Fruit fly (Drosophila melanogaster): ENCODE results near the gene CG15576.
A peak's percentile ranks its signal among the peaks of the same experiment; 100 is the strongest.

CG15576 gene

dm6 chrX:4205346-4206178, 47.0 kb downstream of the CG15576 start, which contains the start of gene Fas2 (continued):
- TF ChIP-seq bsh (GFP tag; optimal IDR thresholded peaks at IDR 0.05) (peak; percentile 5 to 31), CG4707 (GFP tag; optimal IDR thresholded peaks at IDR 0.05) (peak; percentile 50), Meics (GFP tag; optimal IDR thresholded peaks at IDR 0.05) (peak; percentile 63), Max (GFP tag; optimal IDR thresholded peaks at IDR 0.05) (peak; percentile 12), fru (optimal IDR thresholded peaks at IDR 0.05) (no peak), CG17829 (tag; optimal IDR thresholded peaks at IDR 0.05) (peak; percentile 51), CG10274 (GFP tag; optimal IDR thresholded peaks at IDR 0.05) (peak; percentile 21), exex (tag; optimal IDR thresholded peaks at IDR 0.05) (no peak), ken (GFP tag; IDR thresholded peaks at IDR 0.05) (0 out of 3 replicates have a peak, but pooled peaks have one; percentile 44), jing (GFP tag; optimal IDR thresholded peaks at IDR 0.05) (no peak), vnd (GFP tag; IDR thresholded peaks at IDR 0.05; ENCODE audit: partially characterized antibody) (no peak), h (optimal IDR thresholded peaks at IDR 0.05) (no peak), CG10979 (tag; optimal IDR thresholded peaks at IDR 0.05) (peak; percentile 32), schlank (tag; optimal IDR thresholded peaks at IDR 0.05) (no peak), ERR (GFP tag; optimal IDR thresholded peaks at IDR 0.05) (peak; percentile 62), gfzf (GFP tag; optimal IDR thresholded peaks at IDR 0.05) (peak; percentile 6), CG3726 (GFP tag; IDR thresholded peaks at IDR 0.05) (no peak), chinmo (GFP tag; IDR thresholded peaks at IDR 0.05; ENCODE audit: partially characterized antibody) (peak; percentile 89; the same call in 3 of the 4 replicates), CG30020 (tag; optimal IDR thresholded peaks at IDR 0.05) (no peak), CG14667 (GFP tag; IDR thresholded peaks at IDR 0.05) (peak; percentile 23; the same call in 1 of the 2 replicates), Fer2 (tag; optimal IDR thresholded peaks at IDR 0.05) (no peak), gsb-n (tag; optimal IDR thresholded peaks at IDR 0.05) (peak; percentile 26), CG16815 (GFP tag; optimal IDR thresholded peaks at IDR 0.05) (no peak), odd (GFP tag; optimal IDR thresholded peaks at IDR 0.05) (peak; percentile 58), CG2889 (GFP tag; IDR thresholded peaks at IDR 0.05) (0 out of 3 replicates have a peak, but pooled peaks have one; percentile 56), ewg (GFP tag; optimal IDR thresholded peaks at IDR 0.05) (peak; percentile 26), CG15514 (GFP tag; optimal IDR thresholded peaks at IDR 0.05) (peak; percentile 69), ssp (GFP tag; IDR thresholded peaks at IDR 0.05) (no peak), wor (GFP tag; IDR thresholded peaks at IDR 0.05) (no peak), CG9609 (GFP tag; optimal IDR thresholded peaks at IDR 0.05) (no peak), CG17361 (GFP tag; IDR thresholded peaks at IDR 0.05) (peak; percentile 15; the same call in 1 of the 3 replicates), Hr3 (GFP tag; optimal IDR thresholded peaks at IDR 0.05) (no peak), CkIIα-i1 (GFP tag; IDR thresholded peaks at IDR 0.05) (no peak), ems (GFP tag; optimal IDR thresholded peaks at IDR 0.05) (peak; percentile 37)

DNA sequence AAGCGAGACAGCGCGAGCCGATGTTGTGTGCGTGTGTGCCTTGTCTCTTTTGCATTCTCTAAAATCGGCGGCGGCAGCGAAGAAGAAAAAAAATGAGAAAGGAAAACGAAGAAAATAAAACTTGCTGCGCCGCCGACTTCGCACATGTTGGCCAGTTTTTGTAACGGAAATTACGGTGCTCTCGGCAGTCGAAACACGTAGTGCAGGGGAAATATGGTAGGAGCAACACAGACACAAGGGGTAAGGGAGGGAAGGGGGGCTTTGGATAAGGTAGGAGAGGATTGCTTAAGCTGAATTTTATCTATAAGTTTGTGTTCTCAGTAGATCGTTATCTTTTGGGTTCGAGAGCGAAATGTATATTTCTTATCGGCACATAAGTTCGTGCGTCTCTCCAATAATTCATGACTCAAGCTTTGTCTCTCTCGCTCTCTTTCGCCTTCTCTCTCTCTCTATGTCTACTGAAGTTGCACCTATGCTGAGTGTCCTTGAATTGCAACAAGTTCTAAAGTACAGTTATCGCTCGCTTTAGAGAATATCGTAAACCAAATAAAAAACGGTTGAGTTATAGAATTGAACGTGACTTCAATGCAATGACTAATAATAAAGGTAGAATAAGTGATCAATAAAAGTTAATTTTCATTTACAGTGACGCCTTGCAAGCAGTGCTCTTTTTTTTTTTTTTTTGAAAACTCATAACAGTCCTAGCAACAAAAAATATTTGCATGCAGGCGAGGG, 48.7 kb downstream of the CG15576 start:
- TF ChIP-seq Trl (optimal IDR thresholded peaks at IDR 0.05), result peak; percentile 53 to 67
- no peak for TF ChIP-seq Trl (GFP tag; optimal IDR thresholded peaks at IDR 0.05)
- TF ChIP-seq pros (GFP tag; optimal IDR thresholded peaks at IDR 0.05), result peak; percentile 4
- TF ChIP-seq vvl (GFP tag; IDR thresholded peaks at IDR 0.05), result peak; percentile 8; the same call in 1 of the 2 replicates
- no peak for TF ChIP-seq CG12299 (tag; optimal IDR thresholded peaks at IDR 0.05)
- TF ChIP-seq slbo (GFP tag; IDR thresholded peaks at IDR 0.05), result no peak
- no peak for TF ChIP-seq Hr78 (GFP tag; optimal IDR thresholded peaks at IDR 0.05)
- peak; percentile 36 for TF ChIP-seq CG11504 (tag; optimal IDR thresholded peaks at IDR 0.05)
- no peak for TF ChIP-seq CG30020 (tag; optimal IDR thresholded peaks at IDR 0.05)
- no peak for TF ChIP-seq CG8089 (GFP tag; optimal IDR thresholded peaks at IDR 0.05)
- TF ChIP-seq CG3726 (GFP tag; IDR thresholded peaks at IDR 0.05), result no peak
- TF ChIP-seq nom (GFP tag; optimal IDR thresholded peaks at IDR 0.05), result peak; percentile 51
- no peak for TF ChIP-seq trh (GFP tag; optimal IDR thresholded peaks at IDR 0.05)
- TF ChIP-seq sqz (GFP tag; optimal IDR thresholded peaks at IDR 0.05), result peak; percentile 47
- TF ChIP-seq Drgx (GFP tag; IDR thresholded peaks at IDR 0.05), result peak; percentile 31
- TF ChIP-seq bsh (GFP tag; optimal IDR thresholded peaks at IDR 0.05), result peak in 1 of 2 experiments; percentile 5
- TF ChIP-seq aop (GFP tag; IDR thresholded peaks at IDR 0.05), result no peak
- TF ChIP-seq crol (GFP tag; IDR thresholded peaks at IDR 0.05), result peak; percentile 85
